Fruit fly (Drosophila melanogaster): ENCODE data around the gene CG42857.

The CG42857 gene

DNA sequence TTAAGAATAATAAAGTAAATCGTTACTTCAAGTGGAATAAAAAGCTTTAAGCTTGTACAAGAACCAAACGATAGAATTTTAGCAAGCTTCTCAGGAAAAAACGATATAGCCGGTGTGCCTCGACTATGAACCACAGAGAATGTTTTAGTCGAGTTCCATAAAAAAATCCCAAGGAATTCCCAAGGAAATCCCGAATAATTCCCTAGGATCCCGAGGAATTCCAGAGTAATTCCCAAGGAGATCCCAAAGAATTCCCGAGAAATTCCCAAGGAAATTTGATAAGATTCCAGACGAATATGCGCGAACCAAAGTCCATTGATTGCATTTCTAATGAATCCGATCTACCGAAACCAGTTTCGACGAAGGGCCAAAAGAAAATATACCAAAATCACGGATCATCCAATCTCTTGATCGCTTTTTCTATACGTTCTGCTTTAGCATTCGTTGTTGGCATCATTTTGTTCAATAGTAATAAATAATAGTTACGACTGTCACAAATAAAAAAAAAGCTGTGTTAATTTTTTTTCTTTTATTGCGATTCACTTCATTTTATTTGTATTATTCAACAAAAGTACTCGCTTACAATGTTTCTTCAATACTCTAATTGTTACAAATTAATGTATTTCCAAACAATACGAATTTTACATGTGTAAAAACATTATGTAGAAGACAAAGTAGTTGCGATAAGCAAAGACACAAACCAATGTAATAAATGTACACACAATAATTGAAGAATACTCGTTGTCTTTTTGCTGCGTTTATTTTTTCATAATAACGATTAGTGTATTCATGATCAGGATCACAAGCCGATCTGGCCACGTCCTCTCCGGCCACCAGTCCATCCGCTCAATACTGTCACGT, 47.8 kb upstream of the CG42857 start (continued):
- TF ChIP-seq zf30C (GFP tag; optimal IDR thresholded peaks at IDR 0.05) = no peak
- peak; percentile 32 for TF ChIP-seq CG10267 (tag; optimal IDR thresholded peaks at IDR 0.05)
- TF ChIP-seq Taf1 (GFP tag; IDR thresholded peaks at IDR 0.05) = no peak
- TF ChIP-seq CG4730 (GFP tag; IDR thresholded peaks at IDR 0.05) = no peak
- no peak for TF ChIP-seq CG8089 (GFP tag; optimal IDR thresholded peaks at IDR 0.05)
- no peak for TF ChIP-seq psq (GFP tag; optimal IDR thresholded peaks at IDR 0.05)
- TF ChIP-seq Abd-B (GFP tag; optimal IDR thresholded peaks at IDR 0.05) = peak; percentile 12
- TF ChIP-seq CG9817 (tag; optimal IDR thresholded peaks at IDR 0.05) = no peak
- no peak for TF ChIP-seq CG9609 (GFP tag; optimal IDR thresholded peaks at IDR 0.05)
- no peak for TF ChIP-seq CG12236 (GFP tag; optimal IDR thresholded peaks at IDR 0.05)
- peak; percentile 42 for TF ChIP-seq gfzf (GFP tag; optimal IDR thresholded peaks at IDR 0.05)
- TF ChIP-seq luna (GFP tag; optimal IDR thresholded peaks at IDR 0.05) = no peak
- TF ChIP-seq trem (tag; optimal IDR thresholded peaks at IDR 0.05) = peak; percentile 20
- peak; percentile 0 for TF ChIP-seq CG13894 (tag; optimal IDR thresholded peaks at IDR 0.05)
- TF ChIP-seq nerfin-2 (GFP tag; IDR thresholded peaks at IDR 0.05; ENCODE audit: partially characterized antibody) = no peak
- no peak for TF ChIP-seq CG13123 (GFP tag; optimal IDR thresholded peaks at IDR 0.05)
- TF ChIP-seq stwl (tag; optimal IDR thresholded peaks at IDR 0.05) = peak; percentile 83
- no peak for TF ChIP-seq nau (GFP tag; optimal IDR thresholded peaks at IDR 0.05)
- TF ChIP-seq CG7271 (tag; optimal IDR thresholded peaks at IDR 0.05) = peak; percentile 36
- peak; percentile 21; the same call in 1 of the 3 replicates for TF ChIP-seq ci (GFP tag; IDR thresholded peaks at IDR 0.05)
- no peak for TF ChIP-seq p53 (GFP tag; optimal IDR thresholded peaks at IDR 0.05)
- TF ChIP-seq Doc2 (GFP tag; IDR thresholded peaks at IDR 0.05) = no peak
- TF ChIP-seq CG3847 (GFP tag; IDR thresholded peaks at IDR 0.05) = no peak
- TF ChIP-seq CG17612 (GFP tag; IDR thresholded peaks at IDR 0.05) = no peak
- TF ChIP-seq CG16863 (GFP tag; optimal IDR thresholded peaks at IDR 0.05) = no peak
- TF ChIP-seq hkb (optimal IDR thresholded peaks at IDR 0.05) = peak; percentile 27
- TF ChIP-seq hkb (GFP tag; IDR thresholded peaks at IDR 0.05) = no peak
- TF ChIP-seq Sry-δ (GFP tag; optimal IDR thresholded peaks at IDR 0.05) = peak; percentile 0
- TF ChIP-seq sd (tag; optimal IDR thresholded peaks at IDR 0.05) = peak; percentile 70
- no peak for TF ChIP-seq Atf3 (GFP tag; optimal IDR thresholded peaks at IDR 0.05)
- no peak for TF ChIP-seq NFAT (GFP tag; IDR thresholded peaks at IDR 0.05)
- peak; percentile 14 for TF ChIP-seq nom (GFP tag; optimal IDR thresholded peaks at IDR 0.05)
- TF ChIP-seq wor (GFP tag; IDR thresholded peaks at IDR 0.05) = no peak
- TF ChIP-seq CG5180 (GFP tag; optimal IDR thresholded peaks at IDR 0.05) = no peak
- TF ChIP-seq CG6683 (GFP tag; optimal IDR thresholded peaks at IDR 0.05) = no peak
- TF ChIP-seq lab (GFP tag; optimal IDR thresholded peaks at IDR 0.05) = no peak
- no peak for TF ChIP-seq fd3F (GFP tag; optimal IDR thresholded peaks at IDR 0.05)

DNA sequence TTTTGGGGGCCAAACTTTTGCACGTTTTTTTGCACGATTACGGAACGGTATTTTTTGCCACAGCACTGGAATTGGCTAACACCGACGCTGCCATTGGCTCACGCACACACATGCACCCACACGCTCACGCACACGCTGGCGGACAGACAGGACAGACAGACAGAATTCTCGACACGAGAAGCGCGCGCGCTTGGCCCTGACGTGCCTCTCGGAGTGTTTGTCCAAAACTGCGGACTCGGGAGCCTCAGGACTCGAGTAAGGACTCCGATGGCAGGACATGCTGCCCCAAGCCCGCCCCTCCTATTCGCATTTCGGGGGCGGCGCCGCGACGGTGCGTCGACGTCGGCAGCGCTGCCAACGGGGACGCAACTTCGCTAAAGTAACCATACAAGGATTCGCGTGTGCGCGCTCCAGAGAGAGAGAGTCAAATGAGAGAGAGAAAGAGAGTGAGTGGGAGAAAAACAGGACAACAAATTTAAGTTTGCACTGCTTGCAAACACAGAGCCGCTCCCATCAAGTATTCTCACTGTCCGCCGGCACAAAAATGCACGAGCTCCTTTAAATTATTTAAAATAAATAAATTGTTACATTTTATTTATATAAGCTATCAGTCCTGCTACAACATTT, 47.0 kb upstream of the CG42857 start, which contains the start of gene Teh1:
Gene Teh1 (minus strand): TSS at position 210 of the 627 bp plus-strand sequence.
- TF ChIP-seq Hr78 (GFP tag; optimal IDR thresholded peaks at IDR 0.05) (no peak), CG1603 (tag; optimal IDR thresholded peaks at IDR 0.05) (no peak), CG17328 (GFP tag; IDR thresholded peaks at IDR 0.05) (no peak), Antp (GFP tag; optimal IDR thresholded peaks at IDR 0.05) (no peak), phol (tag; optimal IDR thresholded peaks at IDR 0.05) (no peak), Mes4 (GFP tag; optimal IDR thresholded peaks at IDR 0.05) (no peak), Ada2b (GFP tag; IDR thresholded peaks at IDR 0.05) (no peak), HLH4C (GFP tag; IDR thresholded peaks at IDR 0.05; ENCODE audit: partially characterized antibody) (0 out of 3 replicates have a peak, but pooled peaks have one; percentile 44), CG10267 (tag; optimal IDR thresholded peaks at IDR 0.05) (no peak), CG32767 (GFP tag; IDR thresholded peaks at IDR 0.05) (no peak), twi (tag; optimal IDR thresholded peaks at IDR 0.05) (no peak), CG7786 (GFP tag; optimal IDR thresholded peaks at IDR 0.05) (no peak), Gug (GFP tag; IDR thresholded peaks at IDR 0.05) (no peak), CG8478 (optimal IDR thresholded peaks at IDR 0.05) (no peak), CG2120 (GFP tag; optimal IDR thresholded peaks at IDR 0.05) (no peak)

Data from whole organism, embryonic.